Worm (Caenorhabditis elegans): ENCODE data around the gene srlf-12.

Gene srlf-12

DNA sequence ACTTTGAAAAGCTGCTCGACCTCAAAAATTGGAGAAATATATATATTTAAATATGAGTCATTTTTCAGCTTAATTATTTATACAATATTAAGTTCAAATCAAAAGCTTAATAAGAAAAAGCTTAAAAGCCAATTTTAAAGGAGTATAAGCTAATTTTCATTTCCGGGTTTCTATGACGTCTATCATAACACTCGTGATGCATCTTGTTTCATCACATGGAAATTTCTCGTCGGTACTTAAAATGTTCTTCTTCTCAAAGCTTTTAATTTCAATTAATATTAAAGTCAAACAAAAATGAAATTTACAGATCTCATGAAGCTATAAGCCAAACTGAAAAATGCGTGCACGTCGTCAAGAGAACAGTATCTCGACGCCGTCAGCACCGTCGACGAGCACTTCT lies 27.9 kb upstream of the srlf-12 start, which contains the start of gene rbr-2:
TSS of gene rbr-2 (plus strand) at position 301 of the 400 bp plus-strand sequence.
- TF ChIP-seq nhr-237 (tag; optimal IDR thresholded peaks at IDR 0.05) (no peak), nhr-21 (tag; optimal IDR thresholded peaks at IDR 0.05) (no peak), peb-1 (tag; optimal IDR thresholded peaks at IDR 0.05) (no peak), R02D3.7 (tag; optimal IDR thresholded peaks at IDR 0.05) (no peak), nhr-129 (tag; optimal IDR thresholded peaks at IDR 0.05) (no peak), ceh-82 (tag; optimal IDR thresholded peaks at IDR 0.05) (no peak), alr-1 (tag; optimal IDR thresholded peaks at IDR 0.05) (no peak), Y55F3AM.14 (GFP tag; optimal IDR thresholded peaks at IDR 0.05) (no peak)

DNA sequence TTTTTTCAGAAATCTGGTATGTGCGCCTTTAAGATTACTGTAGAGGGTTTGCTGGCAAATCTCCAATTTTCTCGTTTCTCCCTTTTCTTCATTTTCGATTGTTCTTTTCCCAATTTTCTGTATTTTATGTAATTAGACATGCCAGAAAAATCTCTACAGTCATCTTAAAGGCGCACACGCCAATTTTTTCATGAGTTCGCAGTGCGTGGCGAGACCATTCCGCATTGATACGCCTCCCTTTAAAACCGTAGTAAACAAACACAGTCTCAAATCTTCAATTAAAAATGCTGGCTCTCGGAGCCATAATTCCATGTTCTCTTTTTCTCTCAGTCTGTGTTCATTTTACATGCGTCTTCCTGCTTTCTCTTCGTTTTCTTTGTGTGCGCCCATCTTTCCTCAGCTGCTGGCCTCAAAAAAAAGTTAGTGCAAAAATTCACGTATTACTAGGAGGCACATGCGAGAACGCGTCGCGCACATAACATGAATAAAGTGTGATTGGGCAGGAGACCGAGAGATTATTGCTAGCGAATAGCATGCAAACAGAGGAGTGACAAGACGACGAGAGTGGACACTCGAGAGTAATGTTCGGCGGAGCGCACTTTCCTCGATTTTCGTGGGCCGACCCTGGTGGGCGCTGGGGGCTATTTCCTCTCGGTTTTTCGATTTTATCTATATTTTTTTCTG lies 27.1 kb upstream of the srlf-12 start:
- TF ChIP-seq lin-11 (tag; optimal IDR thresholded peaks at IDR 0.05) (peak; percentile 87), snpc-4 (tag; optimal IDR thresholded peaks at IDR 0.05) (peak; percentile 57), Y55F3AM.14 (GFP tag; optimal IDR thresholded peaks at IDR 0.05) (peak; percentile 17), ztf-1 (GFP tag; conservative IDR thresholded peaks at IDR 0.05) (no peak), lin-13 (GFP tag; optimal IDR thresholded peaks at IDR 0.05) (peak; percentile 50), mdl-1 (tag; optimal IDR thresholded peaks at IDR 0.05) (peak in 1 of 2 experiments; percentile 77), mab-5 (tag; optimal IDR thresholded peaks at IDR 0.05) (peak; percentile 84), fos-1 (tag; optimal IDR thresholded peaks at IDR 0.05) (peak; percentile 58), egl-27 (tag; optimal IDR thresholded peaks at IDR 0.05) (peak; percentile 51), unc-39 (tag; optimal IDR thresholded peaks at IDR 0.05) (no peak), nhr-6 (tag; optimal IDR thresholded peaks at IDR 0.05) (peak; percentile 60), nhr-10 (tag; optimal IDR thresholded peaks at IDR 0.05) (peak; percentile 11), ztf-4 (tag; optimal IDR thresholded peaks at IDR 0.05) (peak; percentile 26), ama-1 (optimal IDR thresholded peaks at IDR 0.05) (peak; percentile 74), sma-3 (GFP tag; optimal IDR thresholded peaks at IDR 0.05) (peak; percentile 76), dmd-4 (tag; optimal IDR thresholded peaks at IDR 0.05) (no peak), skn-1 (tag; optimal IDR thresholded peaks at IDR 0.05) (no peak), ceh-82 (tag; optimal IDR thresholded peaks at IDR 0.05) (peak; percentile 19), gmeb-1 (tag; optimal IDR thresholded peaks at IDR 0.05) (peak; percentile 65), crh-2 (tag; optimal IDR thresholded peaks at IDR 0.05) (peak; percentile 84), nhr-21 (tag; optimal IDR thresholded peaks at IDR 0.05) (peak; percentile 61), nhr-11 (tag; optimal IDR thresholded peaks at IDR 0.05) (no peak), ceh-16 (tag; optimal IDR thresholded peaks at IDR 0.05) (peak; percentile 45), nhr-129 (tag; optimal IDR thresholded peaks at IDR 0.05) (peak; percentile 87), F13H6.1 (tag; optimal IDR thresholded peaks at IDR 0.05) (peak; percentile 92), sem-4 (tag; optimal IDR thresholded peaks at IDR 0.05) (peak; percentile 58), elt-1 (tag; optimal IDR thresholded peaks at IDR 0.05) (no peak), unc-55 (GFP tag; optimal IDR thresholded peaks at IDR 0.05) (peak; percentile 82), nhr-25 (tag; optimal IDR thresholded peaks at IDR 0.05) (peak; percentile 58), zag-1 (tag; optimal IDR thresholded peaks at IDR 0.05) (peak; percentile 37), lsy-2 (tag; optimal IDR thresholded peaks at IDR 0.05) (peak; percentile 40 to 80), C34F6.9 (tag; optimal IDR thresholded peaks at IDR 0.05) (peak; percentile 96), peb-1 (tag; optimal IDR thresholded peaks at IDR 0.05) (no peak), sma-9 (GFP tag; optimal IDR thresholded peaks at IDR 0.05) (peak; percentile 72), sma-9 (tag; optimal IDR thresholded peaks at IDR 0.05) (no peak), nhr-237 (tag; optimal IDR thresholded peaks at IDR 0.05) (no peak), nhr-77 (tag; optimal IDR thresholded peaks at IDR 0.05) (no peak), blmp-1 (tag; optimal IDR thresholded peaks at IDR 0.05; ENCODE audit: insufficient read depth) (peak; percentile 40)

DNA sequence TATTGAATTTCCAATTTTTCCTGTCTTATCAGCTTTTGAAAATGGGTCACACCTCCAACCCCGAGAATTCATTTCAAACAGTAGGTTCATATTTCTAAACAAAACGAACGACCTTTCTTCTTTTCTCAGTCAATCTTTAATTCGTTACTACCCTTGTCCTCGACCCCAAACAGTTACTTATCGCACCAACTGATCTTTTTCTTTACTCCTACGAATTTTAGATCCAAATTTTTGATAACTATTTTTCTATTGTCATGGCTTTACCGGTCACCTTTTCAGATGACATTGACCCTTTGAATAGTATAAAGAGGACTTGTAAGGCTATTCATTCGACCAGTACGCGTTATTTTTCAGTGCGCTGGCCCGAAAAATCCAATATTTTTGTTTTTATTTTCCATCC lies 24.2 kb upstream of the srlf-12 start:
- TF ChIP-seq skn-1 (tag; optimal IDR thresholded peaks at IDR 0.05) (no peak), elt-1 (tag; optimal IDR thresholded peaks at IDR 0.05) (peak; percentile 49), ceh-16 (tag; optimal IDR thresholded peaks at IDR 0.05) (peak; percentile 69)

Measured in whole organism, L2 larva.